Fruit fly (Drosophila melanogaster): ENCODE data around the gene Sap30.
A peak's percentile ranks its signal among the peaks of the same experiment; 100 is the strongest.

Gene Sap30

DNA sequence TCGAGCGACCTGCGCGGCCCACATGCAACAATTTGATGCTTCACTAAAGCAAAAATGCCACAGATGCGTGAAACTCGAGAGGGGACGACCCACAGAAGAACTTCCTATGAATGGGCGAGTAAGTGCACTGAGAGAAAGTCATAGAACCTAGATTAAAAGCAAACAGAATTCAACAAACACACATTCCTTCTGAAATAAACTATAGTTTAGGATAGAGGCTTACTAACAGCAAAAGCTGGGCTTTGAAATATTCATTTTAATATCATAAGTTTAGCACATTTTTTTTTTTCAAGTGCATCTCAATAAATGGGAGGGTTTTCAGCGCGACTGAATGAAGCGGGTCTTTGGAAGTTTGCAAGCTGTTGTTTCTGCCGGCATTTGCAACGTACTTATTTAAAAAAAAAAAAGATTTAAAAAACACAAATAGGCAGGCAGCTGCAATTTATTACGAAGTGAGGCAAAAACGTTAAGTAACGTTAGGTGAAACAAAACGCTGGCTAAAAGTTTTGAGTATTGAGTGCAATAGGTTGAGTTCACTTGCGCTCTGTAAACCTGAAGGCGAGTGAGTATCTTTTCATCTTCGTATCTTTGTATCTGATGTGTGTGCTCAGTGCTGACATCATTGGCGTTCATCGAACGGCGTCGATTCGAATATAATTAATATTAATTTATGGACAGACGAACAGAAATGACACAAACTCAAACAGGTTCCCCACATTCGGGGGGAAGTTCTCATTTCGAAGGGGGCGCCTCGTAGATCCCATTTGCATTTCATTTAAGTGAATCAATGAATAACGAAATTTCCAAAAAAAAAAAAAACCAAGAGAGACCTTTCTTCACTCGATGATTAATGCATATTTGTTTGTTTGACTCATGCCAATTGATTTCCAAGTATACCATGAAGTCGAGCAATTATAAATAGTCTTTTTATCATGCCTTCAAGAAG is 13.9 kb upstream of the Sap30 start:
- TF ChIP-seq CG9948 (tag; optimal IDR thresholded peaks at IDR 0.05) (no peak), CG15710 (tag; optimal IDR thresholded peaks at IDR 0.05) (peak; percentile 37), gl (tag; optimal IDR thresholded peaks at IDR 0.05) (no peak), CG34367 (tag; optimal IDR thresholded peaks at IDR 0.05) (peak; percentile 22), CG8301 (tag; optimal IDR thresholded peaks at IDR 0.05) (peak; percentile 58), Pif1A (GFP tag; optimal IDR thresholded peaks at IDR 0.05) (peak; percentile 67), EcR (GFP tag; optimal IDR thresholded peaks at IDR 0.05) (no peak), CG14655 (GFP tag; optimal IDR thresholded peaks at IDR 0.05) (peak; percentile 66), fd96Ca (GFP tag; IDR thresholded peaks at IDR 0.05) (peak; percentile 84), rn (GFP tag; IDR thresholded peaks at IDR 0.05) (peak; percentile 36; the same call in 1 of the 2 replicates), CG13204 (GFP tag; optimal IDR thresholded peaks at IDR 0.05) (no peak), Pif1B (GFP tag; optimal IDR thresholded peaks at IDR 0.05) (peak; percentile 75), CG17806 (tag; optimal IDR thresholded peaks at IDR 0.05) (peak; percentile 70), CG32121 (GFP tag; IDR thresholded peaks at IDR 0.05) (peak; percentile 57), CG12605 (GFP tag; IDR thresholded peaks at IDR 0.05) (peak; percentile 68; the same call in 1 of the 2 replicates), CG4496 (GFP tag; IDR thresholded peaks at IDR 0.05) (peak; percentile 89), Ets98B (GFP tag; IDR thresholded peaks at IDR 0.05) (peak; percentile 77), D1 (tag; optimal IDR thresholded peaks at IDR 0.05) (no peak), Snoo (tag; optimal IDR thresholded peaks at IDR 0.05) (peak; percentile 32), CG8159 (tag; optimal IDR thresholded peaks at IDR 0.05) (peak; percentile 68), CG10348 (GFP tag; IDR thresholded peaks at IDR 0.05) (no peak)

DNA sequence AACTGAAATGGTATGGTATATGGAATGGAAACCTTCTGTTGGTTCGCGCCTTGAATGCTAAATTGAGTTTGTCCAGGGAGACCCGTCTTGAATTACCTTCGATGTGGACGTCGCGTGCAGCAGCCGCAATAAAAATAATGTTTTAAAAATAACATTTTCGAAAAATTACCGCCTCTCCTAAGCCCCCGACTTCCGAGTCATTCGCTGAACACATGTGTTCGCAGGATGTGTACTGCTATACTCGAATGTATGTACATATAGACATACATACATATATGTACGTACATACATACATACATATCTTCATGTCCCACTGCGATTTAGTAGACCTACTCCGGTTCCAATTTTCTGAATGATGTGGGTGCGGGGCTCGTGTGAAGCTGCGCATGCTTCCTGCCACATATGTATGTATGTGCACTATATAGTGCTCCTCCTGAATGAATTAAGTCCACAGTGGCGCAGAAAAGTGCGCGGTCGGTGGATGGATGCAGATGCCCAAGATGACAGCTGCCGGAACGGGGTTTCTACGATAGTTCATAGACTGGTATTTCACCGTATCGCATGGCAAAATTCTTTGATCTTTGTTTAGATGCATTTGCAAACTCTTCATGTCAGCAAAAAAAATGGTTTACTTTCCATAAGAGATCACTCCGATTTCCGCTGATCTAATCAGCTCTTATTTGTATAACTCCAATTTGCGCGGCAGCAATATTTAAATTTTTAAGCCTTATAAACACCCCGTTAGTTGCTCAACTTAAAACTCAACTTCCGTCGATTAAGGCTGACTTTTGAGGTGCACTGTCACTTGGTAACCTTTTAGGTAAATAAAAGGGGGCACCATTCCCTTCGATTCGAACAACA is 12.7 kb upstream of the Sap30 start:
- TF ChIP-seq CG14655 (GFP tag; optimal IDR thresholded peaks at IDR 0.05) (no peak), CG12605 (GFP tag; IDR thresholded peaks at IDR 0.05) (no peak), CG4496 (GFP tag; IDR thresholded peaks at IDR 0.05) (no peak), D1 (tag; optimal IDR thresholded peaks at IDR 0.05) (no peak), Pif1B (GFP tag; optimal IDR thresholded peaks at IDR 0.05) (no peak), CG9948 (tag; optimal IDR thresholded peaks at IDR 0.05) (no peak)

DNA sequence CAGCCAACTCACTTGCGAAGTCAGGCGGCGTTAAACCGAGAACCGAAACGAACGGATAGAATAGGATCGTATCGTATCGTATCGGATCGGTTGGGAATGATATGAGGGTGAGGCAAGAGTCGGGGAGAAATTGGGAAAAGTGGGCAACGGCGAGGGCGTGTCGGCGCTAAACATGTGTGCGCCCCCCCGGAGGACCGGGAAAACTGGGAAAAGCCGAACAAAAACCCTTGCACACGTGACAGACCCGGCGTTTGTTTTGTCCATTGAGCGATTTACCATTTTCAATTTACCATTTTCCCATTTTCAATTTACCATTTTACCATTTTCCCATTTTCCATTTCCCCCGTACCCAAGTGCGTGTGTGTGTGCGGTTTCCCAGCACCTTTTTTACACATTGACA is 12.0 kb upstream of the Sap30 start:
- no peak for TF ChIP-seq CG4496 (GFP tag; IDR thresholded peaks at IDR 0.05)
- no peak for TF ChIP-seq CG13204 (GFP tag; optimal IDR thresholded peaks at IDR 0.05)
- TF ChIP-seq fd96Ca (GFP tag; IDR thresholded peaks at IDR 0.05), result no peak
- TF ChIP-seq CG15710 (tag; optimal IDR thresholded peaks at IDR 0.05), result no peak
- TF ChIP-seq Ets98B (GFP tag; IDR thresholded peaks at IDR 0.05), result no peak
- TF ChIP-seq EcR (GFP tag; optimal IDR thresholded peaks at IDR 0.05), result no peak
- no peak for TF ChIP-seq Snoo (tag; optimal IDR thresholded peaks at IDR 0.05)
- TF ChIP-seq CG12605 (GFP tag; IDR thresholded peaks at IDR 0.05), result no peak
- no peak for TF ChIP-seq CG8301 (tag; optimal IDR thresholded peaks at IDR 0.05)

DNA sequence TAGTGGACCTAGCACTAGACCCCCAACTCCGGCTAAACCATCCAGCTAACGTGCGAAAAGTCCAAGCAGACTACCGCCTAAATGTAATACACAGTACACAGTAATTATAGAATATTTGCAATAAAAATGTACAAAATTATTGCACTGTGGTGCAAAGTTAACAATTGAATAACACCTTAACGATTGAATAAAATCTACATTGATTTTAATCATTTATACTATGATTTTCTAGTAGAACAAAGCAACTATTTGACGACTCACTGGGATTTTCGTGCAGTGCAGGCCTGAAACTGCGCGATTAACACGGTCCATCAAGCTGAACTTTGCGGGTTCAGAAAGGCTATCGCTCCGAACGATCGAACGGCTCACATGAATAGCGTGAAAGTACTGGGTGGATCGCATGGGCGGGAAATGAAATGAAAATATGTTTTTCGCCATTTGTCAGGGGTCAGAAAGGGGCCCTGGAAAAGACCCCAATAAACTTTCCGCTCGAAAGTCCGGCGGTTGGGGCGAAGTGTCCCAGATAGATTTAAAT is 8.9 kb upstream of the Sap30 start:
- TF ChIP-seq CG10348 (GFP tag; IDR thresholded peaks at IDR 0.05) (no peak), CG15710 (tag; optimal IDR thresholded peaks at IDR 0.05) (no peak), Pif1A (GFP tag; optimal IDR thresholded peaks at IDR 0.05) (peak; percentile 21), Ets98B (GFP tag; IDR thresholded peaks at IDR 0.05) (no peak), CG32121 (GFP tag; IDR thresholded peaks at IDR 0.05) (no peak), Pif1B (GFP tag; optimal IDR thresholded peaks at IDR 0.05) (no peak), Snoo (tag; optimal IDR thresholded peaks at IDR 0.05) (no peak), CG8159 (tag; optimal IDR thresholded peaks at IDR 0.05) (peak; percentile 32), CG12605 (GFP tag; IDR thresholded peaks at IDR 0.05) (no peak), EcR (GFP tag; optimal IDR thresholded peaks at IDR 0.05) (no peak), CG9948 (tag; optimal IDR thresholded peaks at IDR 0.05) (peak; percentile 12), CG8301 (tag; optimal IDR thresholded peaks at IDR 0.05) (peak; percentile 36), CG14655 (GFP tag; optimal IDR thresholded peaks at IDR 0.05) (peak; percentile 56), CG17806 (tag; optimal IDR thresholded peaks at IDR 0.05) (peak; percentile 12), D1 (tag; optimal IDR thresholded peaks at IDR 0.05) (no peak), CG13204 (GFP tag; optimal IDR thresholded peaks at IDR 0.05) (no peak), CG34367 (tag; optimal IDR thresholded peaks at IDR 0.05) (no peak), fd96Ca (GFP tag; IDR thresholded peaks at IDR 0.05) (no peak), CG4496 (GFP tag; IDR thresholded peaks at IDR 0.05) (no peak; the same call in 2 of the 3 replicates)

DNA sequence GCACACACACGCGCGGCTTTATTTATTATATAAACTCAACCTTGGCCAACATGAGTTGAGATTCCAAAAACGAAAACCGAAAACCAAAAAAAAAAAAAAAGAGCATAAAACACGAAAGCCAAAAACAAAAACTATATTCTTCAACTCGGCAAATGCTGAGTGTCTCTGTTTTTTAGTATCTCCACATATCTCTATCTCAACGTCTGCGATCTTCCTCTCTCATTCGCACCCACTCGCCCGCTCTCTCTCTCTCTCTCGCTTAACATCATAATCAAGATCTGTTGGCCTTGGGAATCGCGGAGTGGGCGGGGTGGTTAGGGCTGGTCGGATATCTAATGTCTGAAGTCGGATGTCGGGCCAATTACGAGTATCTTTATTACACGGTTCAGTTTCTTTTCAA is 6.8 kb upstream of the Sap30 start:
- TF ChIP-seq CG4496 (GFP tag; IDR thresholded peaks at IDR 0.05) (0 out of 3 replicates have a peak, but pooled peaks have one; percentile 34), Pif1B (GFP tag; optimal IDR thresholded peaks at IDR 0.05) (no peak)

Measured in whole organism, pupa.